Worm (Caenorhabditis elegans) whole organism, young adult: ENCODE data around the gene gop-2.
A peak's percentile ranks its signal among the peaks of the same experiment; 100 is the strongest.

ENCODE experiments used
- B0261.1 ChIP-seq: sonication (generic microtip); optimal IDR thresholded peaks from 2 replicates; lab custom pipeline; 2016; ENCODE audit warnings: mild to moderate bottlenecking, missing genetic modification characterization, moderate library complexity, missing compliant biosample characterization
- B0336.3 ChIP-seq: fragments of 200-800 bp; sonication (Bioruptor generic); IDR thresholded peaks from 2 replicates; pipeline ENCODE4 v1.3.6; 2022; ENCODE audit warnings: missing genetic modification characterization, missing compliant biosample characterization
- C06A6.2 ChIP-seq: fragments of 200-800 bp; sonication (Bioruptor generic); conservative IDR thresholded peaks from 2 replicates; pipeline ENCODE4 v1.3.6; 2022; ENCODE audit warnings: missing genetic modification characterization, missing compliant biosample characterization
- F10E7.11 ChIP-seq: sonication (generic microtip); optimal IDR thresholded peaks from 2 replicates; lab custom pipeline; 2017; ENCODE audit warnings: mild to moderate bottlenecking, missing genetic modification characterization, moderate library complexity, missing compliant biosample characterization
- F22D6.2 ChIP-seq: sonication (generic microtip); optimal IDR thresholded peaks from 2 replicates; lab custom pipeline; 2016; ENCODE audit warnings: mild to moderate bottlenecking, missing genetic modification characterization, missing compliant biosample characterization
- F37B4.10 ChIP-seq: fragments of 200-800 bp; sonication (Bioruptor generic); IDR thresholded peaks from 2 replicates; pipeline ENCODE4 v1.3.6; 2022; ENCODE audit warnings: missing genetic modification characterization, missing compliant biosample characterization
- F39B2.1 ChIP-seq: fragments of 200-800 bp; sonication (Bioruptor generic); IDR thresholded peaks from 2 replicates; pipeline ENCODE4 v1.3.6; 2022; ENCODE audit warnings: missing genetic modification reagents, missing genetic modification characterization, missing compliant biosample characterization
- F49E8.2 ChIP-seq: sonication (generic microtip); optimal IDR thresholded peaks from 3 replicates; lab custom pipeline; 2017; ENCODE audit warnings: missing genetic modification characterization, mild to moderate bottlenecking, missing compliant biosample characterization, antibody characterized with exemption, moderate library complexity; ENCODE audit not compliant: insufficient read depth
- F55B11.4 ChIP-seq: sonication (generic microtip); optimal IDR thresholded peaks from 2 replicates; lab custom pipeline; 2016; ENCODE audit warnings: missing compliant biosample characterization, missing genetic modification characterization, borderline replicate concordance; ENCODE audit not compliant: insufficient read depth
- T26A5.8 ChIP-seq: sonication (generic microtip); optimal IDR thresholded peaks from 2 replicates; lab custom pipeline; 2016; ENCODE audit warnings: missing genetic modification characterization, missing compliant biosample characterization
- akir-1 ChIP-seq: fragments of 200-800 bp; sonication (Bioruptor generic); optimal IDR thresholded peaks from 2 replicates; lab custom pipeline; 2018; ENCODE audit warnings: mild to moderate bottlenecking, missing genetic modification characterization, moderate library complexity, missing compliant biosample characterization
- aptf-3 ChIP-seq: fragments of 200-800 bp; sonication (Bioruptor generic); IDR thresholded peaks from 2 replicates; pipeline ENCODE4 v1.3.6; 2022; ENCODE audit warnings: missing genetic modification characterization, missing compliant biosample characterization
- atf-7 ChIP-seq: sonication (generic microtip); optimal IDR thresholded peaks from 2 replicates; lab custom pipeline; 2017; ENCODE audit warnings: mild to moderate bottlenecking, missing genetic modification characterization, missing compliant biosample characterization
- athp-1 ChIP-seq: sonication (generic microtip); optimal IDR thresholded peaks from 2 replicates; lab custom pipeline; 2017; ENCODE audit warnings: mild to moderate bottlenecking, missing genetic modification characterization, missing compliant biosample characterization
- attf-6 ChIP-seq: fragments of 200-800 bp; sonication (Bioruptor generic); IDR thresholded peaks from 2 replicates; pipeline ENCODE4 v1.3.6; 2022; ENCODE audit warnings: missing genetic modification reagents, missing genetic modification characterization, missing compliant biosample characterization
- cebp-1 ChIP-seq, 2 experiments: fragments of 200-800 bp in 1 of 2; sonication (Bioruptor generic) in 1 of 2; sonication (generic microtip) in 1 of 2; IDR thresholded peaks in 1 of 2; optimal IDR thresholded peaks in 1 of 2; 2 replicates each; pipeline versions ENCODE4 v1.3.6 to Lab custom; 2017 to 2022; ENCODE audit warnings: missing compliant biosample characterization in 2 of 2, missing genetic modification characterization in 2 of 2, mild to moderate bottlenecking in 1 of 2, missing genetic modification reagents in 1 of 2, moderate library complexity in 1 of 2
- ceh-40 ChIP-seq: fragments of 200-800 bp; sonication (Bioruptor generic); IDR thresholded peaks from 2 replicates; pipeline ENCODE4 v1.3.6; 2022; ENCODE audit warnings: missing genetic modification characterization, missing compliant biosample characterization
- ceh-79 ChIP-seq: sonication (generic microtip); optimal IDR thresholded peaks from 2 replicates; lab custom pipeline; 2017; ENCODE audit warnings: mild to moderate bottlenecking, missing genetic modification characterization, missing compliant biosample characterization
- chd-7 ChIP-seq: sonication (generic microtip); optimal IDR thresholded peaks from 2 replicates; lab custom pipeline; 2016; ENCODE audit warnings: mild to moderate bottlenecking, missing genetic modification characterization, moderate library complexity, missing compliant biosample characterization
- dox-1 ChIP-seq: fragments of 200-800 bp; sonication (Bioruptor generic); IDR thresholded peaks from 2 replicates; pipeline ENCODE4 v1.3.6; 2022; ENCODE audit warnings: missing genetic modification reagents, missing genetic modification characterization, missing compliant biosample characterization
- hlh-26 ChIP-seq: fragments of 200-800 bp; sonication (Bioruptor generic); conservative IDR thresholded peaks from 2 replicates; pipeline ENCODE4 v1.3.6; 2022; ENCODE audit warnings: missing genetic modification reagents, missing genetic modification characterization, missing compliant biosample characterization
- hmg-20 ChIP-seq: fragments of 200-800 bp; sonication (Bioruptor generic); IDR thresholded peaks from 2 replicates; pipeline ENCODE4 v1.3.6; 2022; ENCODE audit warnings: missing genetic modification reagents, missing genetic modification characterization, missing compliant biosample characterization
- lin-26 ChIP-seq: fragments of 200-800 bp; sonication (Bioruptor generic); IDR thresholded peaks from 2 replicates; pipeline ENCODE4 v1.3.6; 2022; ENCODE audit warnings: missing genetic modification reagents, missing genetic modification characterization, missing compliant biosample characterization
- lin-35 ChIP-seq, 3 experiments: fragments of 150-350 bp in 2 of 3; sonication (generic microtip) in 1 of 3; optimal IDR thresholded peaks; 2 replicates each; lab custom pipeline; 2014 to 2018; ENCODE audit warnings: missing biosample characterization in 3 of 3, missing genetic modification characterization in 3 of 3, missing genetic modification reagents in 3 of 3
- lsl-1 ChIP-seq: fragments of 200-800 bp; sonication (Bioruptor generic); optimal IDR thresholded peaks from 2 replicates; lab custom pipeline; 2018; ENCODE audit warnings: mild to moderate bottlenecking, missing genetic modification characterization, moderate library complexity, missing compliant biosample characterization
- lsy-27 ChIP-seq: sonication (generic microtip); optimal IDR thresholded peaks from 2 replicates; lab custom pipeline; 2017; ENCODE audit warnings: missing genetic modification characterization, mild to moderate bottlenecking, missing compliant biosample characterization, antibody characterized with exemption, missing genotype, borderline replicate concordance; ENCODE audit not compliant: insufficient read depth
- madf-6 ChIP-seq: fragments of 200-800 bp; sonication (Bioruptor generic); IDR thresholded peaks from 2 replicates; pipeline ENCODE4 v1.3.6; 2022; ENCODE audit warnings: missing genetic modification reagents, missing genetic modification characterization, missing compliant biosample characterization
- madf-8 ChIP-seq: fragments of 200-800 bp; sonication (Bioruptor generic); conservative IDR thresholded peaks from 2 replicates; pipeline ENCODE4 v1.3.6; 2022; ENCODE audit warnings: missing genetic modification reagents, missing genetic modification characterization, missing compliant biosample characterization
- mcd-1 ChIP-seq: fragments of 200-800 bp; sonication (Bioruptor generic); IDR thresholded peaks from 2 replicates; pipeline ENCODE4 v1.3.6; 2022; ENCODE audit warnings: missing genetic modification reagents, missing genetic modification characterization, missing compliant biosample characterization
- nhr-120 ChIP-seq: fragments of 200-800 bp; sonication (Bioruptor generic); IDR thresholded peaks from 2 replicates; pipeline ENCODE4 v1.3.6; 2022; ENCODE audit warnings: missing genetic modification characterization, missing compliant biosample characterization
- nhr-179 ChIP-seq: sonication (generic microtip); optimal IDR thresholded peaks from 2 replicates; lab custom pipeline; 2016; ENCODE audit warnings: mild to moderate bottlenecking, missing genetic modification characterization, missing compliant biosample characterization
- pbrm-1 ChIP-seq: fragments of 200-800 bp; sonication (Bioruptor generic); IDR thresholded peaks from 2 replicates; pipeline ENCODE4 v1.3.6; 2022; ENCODE audit warnings: missing genetic modification reagents, missing genetic modification characterization, missing compliant biosample characterization
- rcor-1 ChIP-seq: fragments of 200-800 bp; sonication (Bioruptor generic); IDR thresholded peaks from 2 replicates; pipeline ENCODE4 v1.3.6; 2022; ENCODE audit warnings: missing genetic modification reagents, missing genetic modification characterization, missing compliant biosample characterization
- sea-2 ChIP-seq: fragments of 200-800 bp; sonication (Bioruptor generic); IDR thresholded peaks from 2 replicates; pipeline ENCODE4 v1.3.6; 2022; ENCODE audit warnings: missing genetic modification characterization, missing compliant biosample characterization
- tlf-1 ChIP-seq: fragments of 200-800 bp; sonication (Bioruptor generic); optimal IDR thresholded peaks from 2 replicates; lab custom pipeline; 2018; ENCODE audit warnings: mild to moderate bottlenecking, missing genetic modification characterization, missing compliant biosample characterization
- zfh-2 ChIP-seq: fragments of 200-800 bp; sonication (Bioruptor generic); conservative IDR thresholded peaks from 2 replicates; pipeline ENCODE4 v1.3.6; 2022; ENCODE audit warnings: missing genetic modification reagents, missing genetic modification characterization, missing compliant biosample characterization
- zim-3 ChIP-seq: sonication (generic microtip); optimal IDR thresholded peaks from 2 replicates; lab custom pipeline; 2017; ENCODE audit warnings: mild to moderate bottlenecking, missing genetic modification characterization, moderate library complexity, missing compliant biosample characterization
- ztf-22 ChIP-seq: fragments of 200-800 bp; sonication (Bioruptor generic); optimal IDR thresholded peaks from 2 replicates; lab custom pipeline; 2018; ENCODE audit warnings: mild to moderate bottlenecking, missing genetic modification characterization, moderate library complexity, missing compliant biosample characterization
- ztf-26 ChIP-seq: sonication (generic microtip); optimal IDR thresholded peaks from 2 replicates; lab custom pipeline; 2017; ENCODE audit warnings: missing genetic modification characterization, missing compliant biosample characterization
- ztf-28 ChIP-seq: fragments of 200-800 bp; sonication (Bioruptor generic); IDR thresholded peaks from 2 replicates; pipeline ENCODE4 v1.3.6; 2022; ENCODE audit warnings: missing genetic modification reagents, missing genetic modification characterization, missing compliant biosample characterization
- ztf-3 ChIP-seq: fragments of 200-800 bp; sonication (Bioruptor generic); optimal IDR thresholded peaks from 2 replicates; lab custom pipeline; 2018; ENCODE audit warnings: mild to moderate bottlenecking, missing genetic modification characterization, missing compliant biosample characterization
- ztf-6 ChIP-seq: fragments of 200-800 bp; sonication (Bioruptor generic); IDR thresholded peaks from 2 replicates; pipeline ENCODE4 v1.3.6; 2022; ENCODE audit warnings: missing genetic modification reagents, missing genetic modification characterization, missing compliant biosample characterization

gop-2 gene

DNA sequence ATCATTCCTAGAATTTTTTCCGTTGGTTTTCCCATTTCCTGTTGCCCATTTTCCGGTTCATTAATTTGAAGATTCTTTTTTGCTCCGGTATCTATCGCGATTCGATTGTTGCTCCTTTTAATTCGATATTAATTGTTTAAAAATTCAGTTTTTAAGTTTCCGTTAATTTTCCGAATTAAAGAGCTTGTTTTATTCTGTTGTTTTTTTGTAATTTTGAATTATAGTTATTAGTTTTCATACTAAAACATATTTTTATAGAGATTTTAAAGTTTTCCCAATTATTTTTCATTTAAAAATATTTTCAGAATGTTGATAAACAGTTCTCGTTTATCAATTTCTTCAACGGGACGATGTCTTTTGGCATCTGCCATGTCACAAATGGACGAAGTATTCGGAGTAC lies 24.5 kb upstream of the gop-2 start, which contains the start of gene mrps-26:
Gene mrps-26 (plus strand): TSS at position 301 of the 400 bp plus-strand sequence.
- TF ChIP-seq nhr-179 (tag; lab: Kevin White, UChicago) (no peak), zim-3 (tag; lab: Kevin White, UChicago) (no peak), lin-26 (GFP tag; lab: Robert Waterston, UW) (no peak), C06A6.2 (no peak), lsy-27 (no peak), lin-35 (GFP tag; optimal IDR thresholded peaks at IDR 0.05; lab: Kevin White, UChicago) (peak in 1 of 3 experiments; percentile 1)

DNA sequence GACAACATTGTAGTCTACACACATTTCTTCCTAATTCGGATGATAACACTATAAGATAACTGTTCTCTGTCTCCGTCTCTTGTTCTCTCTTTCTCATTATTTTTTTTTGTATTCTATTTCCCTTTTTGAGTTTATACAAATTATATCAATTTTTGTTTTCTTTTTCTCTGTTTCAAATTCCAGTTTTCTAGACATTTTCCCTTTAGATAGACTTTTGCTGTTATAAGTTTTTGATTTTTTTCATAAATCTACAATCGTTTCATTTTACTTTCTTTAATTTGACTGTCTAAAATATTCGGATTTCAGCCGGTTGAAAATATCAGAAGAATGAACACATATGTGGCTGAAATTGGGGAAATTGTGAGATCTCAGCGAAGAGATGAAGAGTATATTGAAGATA lies 22.7 kb upstream of the gop-2 start, which contains the start of gene prx-10:
Gene prx-10 (plus strand): TSS at position 301 of the 400 bp plus-strand sequence.
- TF ChIP-seq akir-1 (GFP tag; lab: Kevin White, UChicago) (no peak), attf-6 (GFP tag; lab: Robert Waterston, UW) (no peak), ztf-22 (GFP tag; lab: Kevin White, UChicago) (no peak), sea-2 (GFP tag; lab: Robert Waterston, UW) (no peak), F37B4.10 (no peak), ztf-26 (no peak), nhr-120 (GFP tag; lab: Robert Waterston, UW) (no peak), aptf-3 (GFP tag; lab: Robert Waterston, UW) (no peak), hmg-20 (GFP tag; lab: Robert Waterston, UW) (no peak), B0336.3 (no peak), ceh-40 (GFP tag; lab: Robert Waterston, UW) (no peak)

DNA sequence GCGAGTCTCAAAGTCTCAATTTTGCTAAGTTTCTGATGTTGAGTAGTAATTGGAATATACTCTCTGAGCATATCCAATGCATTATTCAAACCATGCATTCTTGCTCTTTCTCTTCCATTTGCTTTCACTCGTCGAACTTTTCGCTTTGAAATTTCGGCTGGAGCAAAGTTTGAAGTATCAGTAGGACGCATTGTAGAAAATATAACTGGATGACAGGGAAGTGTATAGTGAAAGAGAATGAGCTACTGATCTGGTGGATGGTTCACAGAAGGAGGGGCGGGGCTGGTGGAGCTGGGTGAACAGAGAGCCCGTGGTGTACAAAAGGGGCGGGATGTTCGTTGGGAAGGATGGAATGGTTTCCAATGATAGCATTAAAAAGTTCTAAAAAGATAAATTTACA lies 17.0 kb upstream of the gop-2 start:
- no peak for TF ChIP-seq C06A6.2
- 0 out of 2 replicates have a peak, but pooled peaks have one; percentile 53 for TF ChIP-seq F37B4.10
- TF ChIP-seq, all 124 proteins: peak for 1

- TF ChIP-seq akir-1 (GFP tag; lab: Kevin White, UChicago) (no peak), zfh-2 (GFP tag; lab: Robert Waterston, UW) (no peak), tlf-1 (no peak), B0336.3 (no peak), F10E7.11 (tag; lab: Kevin White, UChicago) (no peak), cebp-1 (GFP tag; IDR thresholded peaks at IDR 0.05; lab: Robert Waterston, UW) (no peak), cebp-1 (tag; optimal IDR thresholded peaks at IDR 0.05; lab: Kevin White, UChicago) (no peak), dox-1 (GFP tag; lab: Robert Waterston, UW) (no peak), athp-1 (no peak), F39B2.1 (GFP tag; lab: Robert Waterston, UW) (no peak), lsl-1 (GFP tag; lab: Kevin White, UChicago) (no peak), chd-7 (tag; lab: Kevin White, UChicago) (no peak), C06A6.2 (no peak)
These were observed 14.3 kb upstream of the gop-2 start, which contains the start of gene cnd-1 for ce11 chrIII:5244539-5244938. Gene cnd-1 (minus strand): TSS chrIII:5244639.

- TF ChIP-seq madf-8 (GFP tag; lab: Robert Waterston, UW) (no peak), ztf-28 (no peak), B0261.1 (tag; lab: Kevin White, UChicago) (no peak), F55B11.4 (no peak), ztf-6 (GFP tag; lab: Robert Waterston, UW) (no peak), F22D6.2 (tag; lab: Kevin White, UChicago) (no peak), madf-6 (GFP tag; lab: Robert Waterston, UW) (no peak), F10E7.11 (tag; lab: Kevin White, UChicago) (no peak), sea-2 (GFP tag; lab: Robert Waterston, UW) (no peak), pbrm-1 (GFP tag; lab: Robert Waterston, UW) (no peak), ceh-79 (tag; lab: Kevin White, UChicago) (no peak), mcd-1 (GFP tag; lab: Robert Waterston, UW) (no peak), T26A5.8 (tag; lab: Kevin White, UChicago) (no peak), hlh-26 (GFP tag; lab: Robert Waterston, UW) (no peak), F49E8.2 (no peak), atf-7 (tag; lab: Kevin White, UChicago) (no peak), rcor-1 (no peak), ceh-40 (GFP tag; lab: Robert Waterston, UW) (no peak), ztf-3 (GFP tag; lab: Kevin White, UChicago) (no peak)
These were observed 13.8 kb upstream of the gop-2 start for ce11 chrIII:5245067-5245466.
